Fruit fly (Drosophila melanogaster): Measurements from ENCODE around the gene glo.

glo gene

DNA sequence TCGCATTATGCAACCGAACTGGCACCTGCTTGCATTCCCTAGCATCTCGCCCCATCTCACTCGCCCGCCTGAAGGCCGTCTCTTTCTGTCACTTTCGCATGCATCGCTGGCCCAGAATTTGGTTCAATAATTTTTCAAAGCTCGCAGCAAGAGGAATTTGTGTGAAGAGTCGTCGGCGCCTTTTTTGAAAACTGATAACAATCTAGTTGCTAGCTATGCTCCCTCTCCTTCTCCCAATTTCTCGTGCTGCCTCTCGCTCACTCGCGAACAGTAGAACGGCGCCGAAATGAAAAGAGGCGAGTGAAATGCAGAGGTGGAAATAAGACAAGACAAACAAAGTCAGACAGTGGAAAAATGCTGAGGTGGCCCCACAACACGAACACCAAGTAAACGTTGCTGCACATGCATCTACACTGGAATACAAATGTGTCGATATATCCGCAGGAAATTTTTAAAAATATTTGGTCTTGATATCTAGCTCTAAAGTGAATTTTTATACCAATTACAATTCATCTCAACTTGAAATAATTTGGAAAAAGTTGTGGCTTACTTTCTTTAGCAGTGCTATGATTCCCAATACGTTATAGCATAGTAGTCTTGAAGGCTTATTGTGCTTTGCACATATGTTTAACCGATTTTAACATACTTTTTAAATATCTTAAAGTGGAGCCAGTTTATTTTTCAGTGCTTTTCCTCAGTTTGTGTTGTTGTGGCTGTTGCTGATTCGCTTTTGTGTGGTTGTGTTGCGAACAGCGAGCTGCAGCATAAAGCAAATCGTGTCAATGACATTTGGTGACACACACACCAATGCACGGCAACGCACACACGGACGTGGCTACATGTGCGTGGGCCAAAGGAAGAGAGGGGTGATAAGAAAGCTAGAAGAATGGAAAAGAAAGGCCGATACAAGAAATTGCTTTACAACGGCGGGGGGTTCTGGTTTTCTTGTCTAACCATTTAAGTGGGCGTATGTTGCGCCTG, 32.0 kb upstream of the glo start (continued):
- peak; percentile 56; the same call in 2 of the 3 replicates for TF ChIP-seq CG7357 (GFP tag; IDR thresholded peaks at IDR 0.05)
- peak; percentile 50 for TF ChIP-seq CG9817 (tag; optimal IDR thresholded peaks at IDR 0.05)
- TF ChIP-seq ap (GFP tag; IDR thresholded peaks at IDR 0.05): peak; percentile 65
- TF ChIP-seq CG14050 (GFP tag; IDR thresholded peaks at IDR 0.05): no peak
- TF ChIP-seq CG2199 (GFP tag; IDR thresholded peaks at IDR 0.05): no peak
- TF ChIP-seq CG12104 (GFP tag; optimal IDR thresholded peaks at IDR 0.05): peak; percentile 48
- TF ChIP-seq al (GFP tag; IDR thresholded peaks at IDR 0.05): no peak
- no peak for TF ChIP-seq ab (GFP tag; optimal IDR thresholded peaks at IDR 0.05)
- TF ChIP-seq Usf (GFP tag; optimal IDR thresholded peaks at IDR 0.05): peak; percentile 49
- TF ChIP-seq CG12659 (GFP tag; optimal IDR thresholded peaks at IDR 0.05): peak; percentile 65
- TF ChIP-seq sens (GFP tag): peak; percentile 98
- TF ChIP-seq CG11247 (GFP tag; IDR thresholded peaks at IDR 0.05): no peak
- TF ChIP-seq gsb (GFP tag; IDR thresholded peaks at IDR 0.05): no peak
- TF ChIP-seq Chrac-16 (GFP tag; optimal IDR thresholded peaks at IDR 0.05): peak; percentile 65
- peak; percentile 72 for TF ChIP-seq CG8944 (GFP tag; optimal IDR thresholded peaks at IDR 0.05)
- peak; percentile 5 for TF ChIP-seq CG8281 (tag; optimal IDR thresholded peaks at IDR 0.05)
- TF ChIP-seq gsb-n (tag; optimal IDR thresholded peaks at IDR 0.05): peak; percentile 89
- TF ChIP-seq NK7.1 (GFP tag; optimal IDR thresholded peaks at IDR 0.05): peak; percentile 42
- TF ChIP-seq Bdp1 (GFP tag; optimal IDR thresholded peaks at IDR 0.05): peak; percentile 50
- TF ChIP-seq CG7556 (GFP tag; optimal IDR thresholded peaks at IDR 0.05): peak; percentile 87
- peak; percentile 88 for TF ChIP-seq CG10431 (GFP tag; optimal IDR thresholded peaks at IDR 0.05)
- no peak for TF ChIP-seq vfl (GFP tag; optimal IDR thresholded peaks at IDR 0.05)
- TF ChIP-seq MESR4 (GFP tag; optimal IDR thresholded peaks at IDR 0.05): no peak
- TF ChIP-seq CG30020 (tag; optimal IDR thresholded peaks at IDR 0.05): peak; percentile 63
- no peak for TF ChIP-seq h (optimal IDR thresholded peaks at IDR 0.05)
- peak; percentile 43; the same call in 1 of the 2 replicates for TF ChIP-seq CG10366 (GFP tag; IDR thresholded peaks at IDR 0.05)
- peak; percentile 85 for TF ChIP-seq lmd (GFP tag; IDR thresholded peaks at IDR 0.05)
- no peak for TF ChIP-seq unc-4 (GFP tag; IDR thresholded peaks at IDR 0.05; ENCODE audit: partially characterized antibody)
- TF ChIP-seq CG3407 (GFP tag; optimal IDR thresholded peaks at IDR 0.05): peak; percentile 88
- peak; percentile 63 for TF ChIP-seq CG17328 (GFP tag; IDR thresholded peaks at IDR 0.05)
- TF ChIP-seq vnd (GFP tag; IDR thresholded peaks at IDR 0.05; ENCODE audit: partially characterized antibody): no peak
- TF ChIP-seq ttk (GFP tag; IDR thresholded peaks at IDR 0.05): peak; percentile 51; the same call in 1 of the 2 replicates
- TF ChIP-seq CG33213 (GFP tag; optimal IDR thresholded peaks at IDR 0.05): peak; percentile 50
- TF ChIP-seq CG18764 (GFP tag; optimal IDR thresholded peaks at IDR 0.05): peak; percentile 58
- TF ChIP-seq CG6791 (GFP tag; IDR thresholded peaks at IDR 0.05; ENCODE audit: partially characterized antibody): no peak
- peak; percentile 60 for TF ChIP-seq Antp (GFP tag; optimal IDR thresholded peaks at IDR 0.05)
- no peak for TF ChIP-seq knrl (GFP tag; IDR thresholded peaks at IDR 0.05; ENCODE audit: partially characterized antibody)
- TF ChIP-seq exex (tag; optimal IDR thresholded peaks at IDR 0.05): no peak
- TF ChIP-seq CG15011 (GFP tag; optimal IDR thresholded peaks at IDR 0.05): peak; percentile 15
- peak; percentile 76 for TF ChIP-seq jumu (GFP tag; optimal IDR thresholded peaks at IDR 0.05)
- TF ChIP-seq az2 (GFP tag; optimal IDR thresholded peaks at IDR 0.05): peak; percentile 88
- peak; percentile 55 for TF ChIP-seq zen (tag; optimal IDR thresholded peaks at IDR 0.05)
- peak; percentile 58 for TF ChIP-seq TFAM (GFP tag; optimal IDR thresholded peaks at IDR 0.05)
- peak; percentile 66 for TF ChIP-seq CG4854 (GFP tag; optimal IDR thresholded peaks at IDR 0.05)
- peak; percentile 25 for TF ChIP-seq abd-A (tag; optimal IDR thresholded peaks at IDR 0.05)
- peak; percentile 28 for TF ChIP-seq pb (GFP tag; optimal IDR thresholded peaks at IDR 0.05)
- peak; percentile 91 for TF ChIP-seq CG17829 (tag; optimal IDR thresholded peaks at IDR 0.05)
- no peak for TF ChIP-seq sc (optimal IDR thresholded peaks at IDR 0.05)
- peak; percentile 90 for TF ChIP-seq sc (GFP tag; optimal IDR thresholded peaks at IDR 0.05)
